Worm (Caenorhabditis elegans) whole organism, L4 larva: ENCODE measurements around the gene slc-17.1.
A peak's percentile ranks its signal among the peaks of the same experiment; 100 is the strongest.

Experiments
- D1046.2 ChIP-seq: fragments of 200-800 bp; sonication (Bioruptor generic); IDR thresholded peaks from 2 replicates; pipeline ENCODE4 v1.3.6; 2022; ENCODE audit warnings: missing genetic modification characterization, missing compliant biosample characterization
- F26F4.8 ChIP-seq: fragments of 200-800 bp; sonication (Bioruptor generic); conservative IDR thresholded peaks from 2 replicates; pipeline ENCODE4 v1.3.6; 2022; ENCODE audit warnings: missing genetic modification characterization, missing compliant biosample characterization
- F37D6.2 ChIP-seq: sonication (generic microtip); optimal IDR thresholded peaks from 2 replicates; lab custom pipeline; 2016; ENCODE audit warnings: mild to moderate bottlenecking, missing genetic modification characterization, missing compliant biosample characterization
- F49E8.2 ChIP-seq: sonication (generic microtip); optimal IDR thresholded peaks from 2 replicates; lab custom pipeline; 2016; ENCODE audit warnings: missing compliant biosample characterization, mild to moderate bottlenecking, missing genetic modification characterization, borderline replicate concordance
- T26A8.4 ChIP-seq: fragments of 200-800 bp; sonication (Bioruptor generic); IDR thresholded peaks from 2 replicates; pipeline ENCODE4 v1.3.6; 2022; ENCODE audit warnings: missing genetic modification characterization, missing compliant biosample characterization
- Y48G9A.11 ChIP-seq: fragments of 200-800 bp; sonication (Bioruptor generic); IDR thresholded peaks from 2 replicates; pipeline ENCODE4 v1.3.6; 2022; ENCODE audit warnings: missing genetic modification reagents, missing genetic modification characterization, missing compliant biosample characterization
- Y5F2A.4 ChIP-seq: fragments of 200-800 bp; sonication (Bioruptor generic); optimal IDR thresholded peaks from 2 replicates; lab custom pipeline; 2018; ENCODE audit warnings: mild to moderate bottlenecking, missing genetic modification characterization, missing compliant biosample characterization
- ZK337.2 ChIP-seq: fragments of 200-800 bp; sonication (Bioruptor generic); IDR thresholded peaks from 2 replicates; pipeline ENCODE4 v1.3.6; 2022; ENCODE audit warnings: missing genetic modification reagents, missing genetic modification characterization, missing compliant biosample characterization
- aha-1 ChIP-seq: fragments of 150-350 bp; peaks from one replicate; lab custom pipeline; 2014; ENCODE audit warnings: missing biosample characterization, missing genetic modification characterization
- aly-2 ChIP-seq: sonication (generic microtip); optimal IDR thresholded peaks from 2 replicates; lab custom pipeline; 2018; ENCODE audit warnings: missing biosample characterization, missing genetic modification characterization
- arid-1 ChIP-seq: fragments of 200-800 bp; sonication (Bioruptor generic); conservative IDR thresholded peaks from 2 replicates; pipeline ENCODE4 v1.3.6; 2022; ENCODE audit warnings: missing genetic modification reagents, missing genetic modification characterization, missing compliant biosample characterization
- ceh-20 ChIP-seq: fragments of 200-800 bp; sonication (Bioruptor generic); IDR thresholded peaks from 2 replicates; pipeline ENCODE4 v1.3.6; 2022; ENCODE audit warnings: missing genetic modification reagents, missing genetic modification characterization, missing compliant biosample characterization
- ceh-28 ChIP-seq: fragments of 150-350 bp; optimal IDR thresholded peaks from 2 replicates; lab custom pipeline; 2014; ENCODE audit warnings: missing biosample characterization, missing genetic modification reagents, missing genetic modification characterization
- ceh-62 ChIP-seq: sonication (generic microtip); optimal IDR thresholded peaks from 2 replicates; lab custom pipeline; 2017; ENCODE audit warnings: missing biosample characterization, missing genetic modification characterization
- ces-1 ChIP-seq: fragments of 150-350 bp; sonication (generic microtip); optimal IDR thresholded peaks from 4 replicates; lab custom pipeline; 2014; ENCODE audit warnings: missing biosample characterization, missing genetic modification reagents, missing genetic modification characterization
- daf-8 ChIP-seq: fragments of 200-800 bp; sonication (Bioruptor generic); IDR thresholded peaks from 2 replicates; pipeline ENCODE4 v1.3.6; 2022; ENCODE audit warnings: missing genetic modification characterization, missing compliant biosample characterization
- dmd-8 ChIP-seq: fragments of 200-800 bp; sonication (Bioruptor generic); IDR thresholded peaks from 2 replicates; pipeline ENCODE4 v1.3.6; 2022; ENCODE audit warnings: missing genetic modification characterization, missing compliant biosample characterization
- dpl-1 ChIP-seq: fragments of 150-350 bp; optimal IDR thresholded peaks from 2 replicates; lab custom pipeline; 2014; ENCODE audit warnings: missing biosample characterization, missing genetic modification reagents, missing genetic modification characterization
- duxl-1 ChIP-seq: sonication (generic microtip); optimal IDR thresholded peaks from 2 replicates; lab custom pipeline; 2016; ENCODE audit warnings: mild to moderate bottlenecking, missing genetic modification characterization, moderate library complexity, missing compliant biosample characterization; ENCODE audit not compliant: poor library complexity
- dve-1 ChIP-seq: sonication (generic microtip); optimal IDR thresholded peaks from 2 replicates; lab custom pipeline; 2017; ENCODE audit warnings: antibody characterized with exemption, mild to moderate bottlenecking, missing genetic modification characterization, missing compliant biosample characterization; ENCODE audit not compliant: insufficient read depth
- egl-43 ChIP-seq: fragments of 200-800 bp; sonication (Bioruptor generic); IDR thresholded peaks from 2 replicates; pipeline ENCODE4 v1.3.6; 2022; ENCODE audit warnings: missing genetic modification reagents, missing genetic modification characterization, missing compliant biosample characterization
- fos-1 ChIP-seq: fragments of 150-350 bp; optimal IDR thresholded peaks from 2 replicates; lab custom pipeline; 2014; ENCODE audit warnings: missing biosample characterization, missing genetic modification characterization
- hif-1 ChIP-seq, 2 experiments: sonication (generic microtip); optimal IDR thresholded peaks; 2 replicates each; lab custom pipeline; 2016 to 2017; ENCODE audit warnings: missing compliant biosample characterization in 2 of 2, missing genetic modification characterization in 2 of 2, missing genetic modification reagents in 2 of 2, missing genotype in 2 of 2, mild to moderate bottlenecking in 1 of 2
- lim-7 ChIP-seq: fragments of 200-800 bp; sonication (Bioruptor generic); IDR thresholded peaks from 2 replicates; pipeline ENCODE4 v1.3.6; 2022; ENCODE audit warnings: missing genetic modification characterization, missing compliant biosample characterization
- lin-1 ChIP-seq: fragments of 200-800 bp; sonication (Bioruptor generic); IDR thresholded peaks from 2 replicates; pipeline ENCODE4 v1.3.6; 2022; ENCODE audit warnings: missing genetic modification reagents, missing genetic modification characterization, missing compliant biosample characterization
- lin-13 ChIP-seq: fragments of 150-350 bp; optimal IDR thresholded peaks from 2 replicates; lab custom pipeline; 2014; ENCODE audit warnings: missing biosample characterization, missing genetic modification reagents, missing genetic modification characterization
- lin-15B ChIP-seq: fragments of 150-350 bp; sonication (generic microtip); optimal IDR thresholded peaks from 3 replicates; lab custom pipeline; 2014; ENCODE audit warnings: missing biosample characterization, missing genetic modification characterization
- lin-38 ChIP-seq: fragments of 200-800 bp; sonication (Bioruptor generic); IDR thresholded peaks from 2 replicates; pipeline ENCODE4 v1.3.6; 2022; ENCODE audit warnings: missing genetic modification reagents, missing genetic modification characterization, missing compliant biosample characterization
- madf-5 ChIP-seq, 2 experiments: fragments of 200-800 bp; sonication (Bioruptor generic); IDR thresholded peaks; 2 replicates each; pipeline ENCODE4 v1.3.6; 2022; ENCODE audit warnings: missing compliant biosample characterization in 2 of 2, missing genetic modification characterization in 2 of 2
- mdl-1 ChIP-seq, 2 experiments: fragments of 150-350 bp in 1 of 2; sonication (generic microtip) in 1 of 2; optimal IDR thresholded peaks; 2 replicates each; lab custom pipeline; 2014 to 2017; ENCODE audit warnings: missing biosample characterization in 2 of 2, missing genetic modification characterization in 2 of 2
- mdt-29 ChIP-seq: fragments of 200-800 bp; sonication (Bioruptor generic); IDR thresholded peaks from 2 replicates; pipeline ENCODE4 v1.3.6; 2022; ENCODE audit warnings: missing genetic modification reagents, missing genetic modification characterization, missing compliant biosample characterization
- mep-1 ChIP-seq: fragments of 150-350 bp; sonication (generic microtip); optimal IDR thresholded peaks from 3 replicates; lab custom pipeline; 2014; ENCODE audit warnings: missing biosample characterization, missing genetic modification characterization
- mxl-2 ChIP-seq: fragments of 200-800 bp; sonication (Bioruptor generic); conservative IDR thresholded peaks from 2 replicates; pipeline ENCODE4 v1.3.6; 2022; ENCODE audit warnings: missing genetic modification reagents, missing genetic modification characterization, missing compliant biosample characterization
- mxl-3 ChIP-seq: fragments of 200-800 bp; sonication (Bioruptor generic); optimal IDR thresholded peaks from 2 replicates; lab custom pipeline; 2018; ENCODE audit warnings: mild to moderate bottlenecking, missing genetic modification characterization, missing compliant biosample characterization
- nhr-111 ChIP-seq: fragments of 200-800 bp; sonication (Bioruptor generic); optimal IDR thresholded peaks from 2 replicates; lab custom pipeline; 2018; ENCODE audit warnings: mild to moderate bottlenecking, missing genetic modification characterization, missing compliant biosample characterization
- nhr-237 ChIP-seq: sonication (generic microtip); optimal IDR thresholded peaks from 2 replicates; lab custom pipeline; 2017; ENCODE audit warnings: missing biosample characterization, missing genetic modification characterization
- nhr-28 ChIP-seq: fragments of 150-350 bp; optimal IDR thresholded peaks from 2 replicates; lab custom pipeline; 2014; ENCODE audit warnings: missing biosample characterization, missing genetic modification characterization
- nhr-41 ChIP-seq: fragments of 200-800 bp; sonication (Bioruptor generic); IDR thresholded peaks from 2 replicates; pipeline ENCODE4 v1.3.6; 2022; ENCODE audit warnings: missing genetic modification reagents, missing genetic modification characterization, missing compliant biosample characterization
- nhr-42 ChIP-seq: fragments of 200-800 bp; sonication (Bioruptor generic); IDR thresholded peaks from 2 replicates; pipeline ENCODE4 v1.3.6; 2022; ENCODE audit warnings: missing genetic modification characterization, missing compliant biosample characterization
- nhr-48 ChIP-seq: sonication (generic microtip); optimal IDR thresholded peaks from 2 replicates; lab custom pipeline; 2016; ENCODE audit warnings: mild to moderate bottlenecking, missing genetic modification characterization, missing compliant biosample characterization
- nhr-76 ChIP-seq: fragments of 150-350 bp; optimal IDR thresholded peaks from 2 replicates; lab custom pipeline; 2014; ENCODE audit warnings: missing biosample characterization, missing genetic modification characterization
- pha-4 ChIP-seq, 2 experiments: fragments of 150-350 bp in 1 of 2; fragments of 200-800 bp in 1 of 2; sonication (Bioruptor generic) in 1 of 2; IDR thresholded peaks in 1 of 2; optimal IDR thresholded peaks in 1 of 2; 2 replicates each; pipeline versions ENCODE4 v1.3.6 to Lab custom; 2014 to 2022; ENCODE audit warnings: missing genetic modification characterization in 2 of 2, missing genetic modification reagents in 2 of 2, missing biosample characterization in 1 of 2, missing compliant biosample characterization in 1 of 2
- rbr-2 ChIP-seq: sonication (generic microtip); optimal IDR thresholded peaks from 2 replicates; lab custom pipeline; 2016; ENCODE audit warnings: missing genotype, missing genetic modification characterization, missing compliant biosample characterization
- sdz-12 ChIP-seq: fragments of 200-800 bp; sonication (Bioruptor generic); optimal IDR thresholded peaks from 2 replicates; lab custom pipeline; 2018; ENCODE audit warnings: mild to moderate bottlenecking, missing genetic modification characterization, missing compliant biosample characterization
- snpc-4 ChIP-seq: fragments of 150-350 bp; optimal IDR thresholded peaks from 2 replicates; lab custom pipeline; 2014; ENCODE audit warnings: missing biosample characterization, missing genetic modification characterization
- unc-39 ChIP-seq: sonication (generic microtip); optimal IDR thresholded peaks from 2 replicates; lab custom pipeline; 2017; ENCODE audit warnings: missing biosample characterization, missing genetic modification characterization
- unc-62 ChIP-seq, 3 experiments: fragments of 150-350 bp in 1 of 3; sonication (generic microtip); optimal IDR thresholded peaks in 2 of 3; peaks in 1 of 3; 1 replicate in 1 of 3; 2 replicates in 2 of 3; lab custom pipeline; 2014 to 2017; ENCODE audit warnings: missing biosample characterization in 3 of 3, missing genetic modification characterization in 3 of 3, missing genetic modification reagents in 3 of 3, missing genotype in 1 of 3
- vab-7 ChIP-seq: fragments of 200-800 bp; sonication (Bioruptor generic); IDR thresholded peaks from 2 replicates; pipeline ENCODE4 v1.3.6; 2022; ENCODE audit warnings: missing genetic modification reagents, missing genetic modification characterization, missing compliant biosample characterization
- zfp-2 ChIP-seq: sonication (generic microtip); optimal IDR thresholded peaks from 2 replicates; lab custom pipeline; 2016; ENCODE audit warnings: mild to moderate bottlenecking, missing genetic modification characterization, missing compliant biosample characterization
- zip-11 ChIP-seq: fragments of 200-800 bp; sonication (Bioruptor generic); IDR thresholded peaks from 2 replicates; pipeline ENCODE4 v1.3.6; 2022; ENCODE audit warnings: missing genetic modification characterization, missing compliant biosample characterization
- ztf-11 ChIP-seq: fragments of 150-350 bp; optimal IDR thresholded peaks from 2 replicates; lab custom pipeline; 2014; ENCODE audit warnings: missing biosample characterization, missing genetic modification characterization

The slc-17.1 gene

DNA sequence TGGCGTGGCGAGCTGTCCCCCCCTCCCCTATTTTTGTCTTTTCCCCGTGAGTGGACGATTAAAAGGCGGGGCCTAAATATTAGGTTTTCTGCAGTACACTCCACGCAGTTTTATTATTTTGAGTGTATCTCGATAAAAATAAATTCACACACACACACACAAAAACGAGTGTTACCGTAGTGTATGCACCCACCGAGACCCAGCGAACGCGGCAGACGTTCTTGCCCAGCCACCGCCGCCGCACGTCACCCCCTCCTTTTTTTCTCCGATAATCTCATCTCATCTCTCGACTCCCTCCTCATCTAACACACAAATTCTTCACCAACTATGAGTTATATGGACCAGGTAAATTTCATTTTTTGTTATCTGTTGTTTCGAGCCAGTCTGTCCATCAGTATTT is 30.5 kb downstream of the slc-17.1 start, which contains the start of gene fubl-3 (continued):
- TF ChIP-seq snpc-4 (tag; lab: Kevin White, UChicago) = no peak
- TF ChIP-seq fos-1 = no peak
- TF ChIP-seq ceh-20 (GFP tag; lab: Robert Waterston, UW) = no peak
- TF ChIP-seq ceh-62 (tag; lab: Kevin White, UChicago) = no peak
- TF ChIP-seq daf-8 (GFP tag; lab: Robert Waterston, UW) = no peak
- TF ChIP-seq lin-13 (GFP tag; lab: Kevin White, UChicago) = no peak
- no peak for TF ChIP-seq nhr-48 (tag; lab: Kevin White, UChicago)
- TF ChIP-seq lin-15B (tag; lab: Kevin White, UChicago) = no peak
- TF ChIP-seq vab-7 (GFP tag; lab: Robert Waterston, UW) = no peak
- TF ChIP-seq pha-4 (GFP tag; IDR thresholded peaks at IDR 0.05; lab: Robert Waterston, UW) = no peak
- no peak for TF ChIP-seq pha-4 (tag; optimal IDR thresholded peaks at IDR 0.05; lab: Kevin White, UChicago)
- TF ChIP-seq rbr-2 = peak; percentile 35
- TF ChIP-seq unc-62 (GFP tag; optimal IDR thresholded peaks at IDR 0.05 in 1 of 2; lab: Kevin White, UChicago) = no peak
- TF ChIP-seq unc-62 (tag; optimal IDR thresholded peaks at IDR 0.05; lab: Kevin White, UChicago) = no peak
- no peak for TF ChIP-seq arid-1 (GFP tag; lab: Robert Waterston, UW)
- TF ChIP-seq nhr-42 = 0 out of 2 replicates have a peak, but pooled peaks have one; percentile 16
- TF ChIP-seq egl-43 = no peak
- TF ChIP-seq ZK337.2 (GFP tag; lab: Robert Waterston, UW) = no peak
- no peak for TF ChIP-seq aly-2
- no peak for TF ChIP-seq mdt-29 (GFP tag; lab: Robert Waterston, UW)
- TF ChIP-seq sdz-12 (GFP tag; lab: Kevin White, UChicago) = no peak
- TF ChIP-seq aha-1 (tag; lab: Kevin White, UChicago) = peak; percentile 70
- TF ChIP-seq nhr-111 (GFP tag; lab: Kevin White, UChicago) = no peak
- TF ChIP-seq D1046.2 = peak; percentile 92
- TF ChIP-seq dve-1 (tag; lab: Kevin White, UChicago) = no peak
- TF ChIP-seq nhr-28 = peak; percentile 17
- no peak for TF ChIP-seq unc-39 (tag; lab: Kevin White, UChicago)
- TF ChIP-seq lim-7 (GFP tag; lab: Robert Waterston, UW) = no peak
- TF ChIP-seq zip-11 = no peak
- peak; percentile 15 for TF ChIP-seq mxl-3 (GFP tag; lab: Kevin White, UChicago)
- TF ChIP-seq madf-5 (GFP tag; IDR thresholded peaks at IDR 0.05; lab: Robert Waterston, UW) = no peak
- TF ChIP-seq mep-1 (tag; lab: Kevin White, UChicago) = peak; percentile 36
- TF ChIP-seq mxl-2 (GFP tag; lab: Robert Waterston, UW) = no peak
- no peak for TF ChIP-seq dpl-1 (GFP tag; lab: Kevin White, UChicago)
- TF ChIP-seq F37D6.2 (tag; lab: Kevin White, UChicago) = no peak
- TF ChIP-seq ceh-28 (tag; lab: Kevin White, UChicago) = no peak
- no peak for TF ChIP-seq zfp-2
- TF ChIP-seq ztf-11 = no peak
- TF ChIP-seq nhr-76 = no peak
- TF ChIP-seq nhr-237 (tag; lab: Kevin White, UChicago) = no peak
- TF ChIP-seq F49E8.2 (tag; lab: Kevin White, UChicago) = no peak
- no peak for TF ChIP-seq duxl-1 (tag; lab: Kevin White, UChicago)
- TF ChIP-seq mdl-1 (tag; optimal IDR thresholded peaks at IDR 0.05; lab: Kevin White, UChicago) = no peak
- TF ChIP-seq Y5F2A.4 (GFP tag; lab: Kevin White, UChicago) = no peak
- peak in 1 of 2 experiments; percentile 15 for TF ChIP-seq hif-1 (tag; optimal IDR thresholded peaks at IDR 0.05; lab: Kevin White, UChicago)
- no peak for TF ChIP-seq lin-38 (GFP tag; lab: Robert Waterston, UW)
- TF ChIP-seq T26A8.4 = no peak
- TF ChIP-seq lin-1 (GFP tag; lab: Robert Waterston, UW) = no peak
- TF ChIP-seq nhr-41 (GFP tag; lab: Robert Waterston, UW) = no peak
- no peak for TF ChIP-seq Y48G9A.11 (GFP tag; lab: Robert Waterston, UW)
- no peak for TF ChIP-seq F26F4.8
- TF ChIP-seq ces-1 (GFP tag; lab: Kevin White, UChicago) = no peak
- no peak for TF ChIP-seq dmd-8
